Worm (Caenorhabditis elegans) whole organism, early embryonic: ENCODE data around the gene B0198.3.

ENCODE experiments used
- B0310.2 ChIP-seq: sonication (generic microtip); optimal IDR thresholded peaks from 2 replicates; lab custom pipeline; 2016; ENCODE audit warnings: mild to moderate bottlenecking, missing genetic modification characterization, missing compliant biosample characterization
- aly-1 ChIP-seq: sonication (generic microtip); optimal IDR thresholded peaks from 2 replicates; lab custom pipeline; 2016; ENCODE audit warnings: missing genetic modification characterization, missing compliant biosample characterization
- ama-1 ChIP-seq: fragments of 150-350 bp; optimal IDR thresholded peaks from 2 replicates; lab custom pipeline; 2014
- ets-7 ChIP-seq: sonication (generic microtip); optimal IDR thresholded peaks from 2 replicates; lab custom pipeline; 2016; ENCODE audit warnings: missing genotype, missing genetic modification characterization, missing compliant biosample characterization
- flt-1 ChIP-seq: fragments of 200-800 bp; sonication (Bioruptor generic); IDR thresholded peaks from 2 replicates; pipeline ENCODE4 v1.3.6; 2022; ENCODE audit warnings: missing genetic modification characterization, missing compliant biosample characterization
- hmbx-1 ChIP-seq: sonication (generic microtip); optimal IDR thresholded peaks from 2 replicates; lab custom pipeline; 2016; ENCODE audit warnings: mild to moderate bottlenecking, missing genetic modification characterization, missing compliant biosample characterization
- tbx-11 ChIP-seq: fragments of 200-800 bp; sonication (Bioruptor generic); IDR thresholded peaks from 2 replicates; pipeline ENCODE4 v1.3.6; 2022; ENCODE audit warnings: missing genetic modification characterization, missing compliant biosample characterization

- TF ChIP-seq ama-1 (no peak), hmbx-1 (tag; lab: Kevin White, UChicago) (no peak), aly-1 (tag; lab: Kevin White, UChicago) (no peak), B0310.2 (tag; lab: Kevin White, UChicago) (no peak), tbx-11 (GFP tag; lab: Robert Waterston, UW) (no peak), ets-7 (tag; lab: Kevin White, UChicago) (no peak), flt-1 (GFP tag; lab: Robert Waterston, UW) (no peak)
Observed at ce11 chrX:12038728-12039127, 18.1 kb downstream of the B0198.3 start.
